Worm (Caenorhabditis elegans) whole organism, L4 larva: ENCODE data around the gene srsx-40.
"Not testable (repeated sequence)": the region's sequence is repeated elsewhere in the genome, so short reads cannot be mapped to it uniquely, and the experiment has no call there.

Experiments used
- D1046.2 ChIP-seq: fragments of 200-800 bp; sonication (Bioruptor generic); IDR thresholded peaks from 2 replicates; pipeline ENCODE4 v1.3.6; 2022; ENCODE audit warnings: missing genetic modification characterization, missing compliant biosample characterization
- F10B5.3 ChIP-seq: sonication (generic microtip); optimal IDR thresholded peaks from 2 replicates; lab custom pipeline; 2016; ENCODE audit warnings: mild to moderate bottlenecking, missing genetic modification characterization, missing compliant biosample characterization
- F49E8.2 ChIP-seq: sonication (generic microtip); optimal IDR thresholded peaks from 2 replicates; lab custom pipeline; 2016; ENCODE audit warnings: missing compliant biosample characterization, mild to moderate bottlenecking, missing genetic modification characterization, borderline replicate concordance
- R02D3.7 ChIP-seq: fragments of 150-350 bp; sonication (generic microtip); optimal IDR thresholded peaks from 3 replicates; lab custom pipeline; 2014; ENCODE audit warnings: missing biosample characterization, missing genetic modification characterization
- T20F7.1 ChIP-seq: fragments of 200-800 bp; sonication (Bioruptor generic); optimal IDR thresholded peaks from 2 replicates; lab custom pipeline; 2018; ENCODE audit warnings: mild to moderate bottlenecking, missing genetic modification characterization, missing compliant biosample characterization
- T26A8.4 ChIP-seq: fragments of 200-800 bp; sonication (Bioruptor generic); IDR thresholded peaks from 2 replicates; pipeline ENCODE4 v1.3.6; 2022; ENCODE audit warnings: missing genetic modification characterization, missing compliant biosample characterization
- Y105C5A.15 ChIP-seq: fragments of 200-800 bp; sonication (Bioruptor generic); IDR thresholded peaks from 2 replicates; pipeline ENCODE4 v1.3.6; 2022; ENCODE audit warnings: missing genetic modification characterization, missing compliant biosample characterization
- Y48G9A.11 ChIP-seq: fragments of 200-800 bp; sonication (Bioruptor generic); IDR thresholded peaks from 2 replicates; pipeline ENCODE4 v1.3.6; 2022; ENCODE audit warnings: missing genetic modification reagents, missing genetic modification characterization, missing compliant biosample characterization
- ZK337.2 ChIP-seq: fragments of 200-800 bp; sonication (Bioruptor generic); IDR thresholded peaks from 2 replicates; pipeline ENCODE4 v1.3.6; 2022; ENCODE audit warnings: missing genetic modification reagents, missing genetic modification characterization, missing compliant biosample characterization
- ama-1 ChIP-seq: fragments of 150-350 bp; optimal IDR thresholded peaks from 2 replicates; lab custom pipeline; 2014; ENCODE audit warnings: inconsistent platforms, mixed read lengths
- arid-1 ChIP-seq: fragments of 200-800 bp; sonication (Bioruptor generic); conservative IDR thresholded peaks from 2 replicates; pipeline ENCODE4 v1.3.6; 2022; ENCODE audit warnings: missing genetic modification reagents, missing genetic modification characterization, missing compliant biosample characterization
- attf-4 ChIP-seq: sonication (generic microtip); optimal IDR thresholded peaks from 3 replicates; lab custom pipeline; 2017; ENCODE audit warnings: missing biosample characterization, missing genetic modification characterization
- ceh-20 ChIP-seq: fragments of 200-800 bp; sonication (Bioruptor generic); IDR thresholded peaks from 2 replicates; pipeline ENCODE4 v1.3.6; 2022; ENCODE audit warnings: missing genetic modification reagents, missing genetic modification characterization, missing compliant biosample characterization
- ceh-28 ChIP-seq: fragments of 150-350 bp; optimal IDR thresholded peaks from 2 replicates; lab custom pipeline; 2014; ENCODE audit warnings: missing biosample characterization, missing genetic modification reagents, missing genetic modification characterization
- ceh-44 ChIP-seq: fragments of 200-800 bp; sonication (Bioruptor generic); IDR thresholded peaks from 2 replicates; pipeline ENCODE4 v1.3.6; 2022; ENCODE audit warnings: missing genetic modification reagents, missing genetic modification characterization, missing compliant biosample characterization
- ceh-82 ChIP-seq: sonication (generic microtip); optimal IDR thresholded peaks from 2 replicates; lab custom pipeline; 2017; ENCODE audit warnings: missing biosample characterization, missing genetic modification characterization
- daf-12 ChIP-seq: fragments of 150-350 bp; optimal IDR thresholded peaks from 2 replicates; lab custom pipeline; 2014; ENCODE audit warnings: missing biosample characterization, missing genetic modification reagents, missing genetic modification characterization
- daf-16 ChIP-seq, 3 experiments: sonication (generic microtip); optimal IDR thresholded peaks; 2 replicates each; lab custom pipeline; 2016 to 2017; ENCODE audit warnings: missing genetic modification characterization in 3 of 3, missing genetic modification reagents in 3 of 3, mild to moderate bottlenecking in 2 of 3, missing compliant biosample characterization in 2 of 3, missing biosample characterization in 1 of 3, moderate library complexity in 1 of 3
- dmd-6 ChIP-seq: fragments of 200-800 bp; sonication (Bioruptor generic); IDR thresholded peaks from 2 replicates; pipeline ENCODE4 v1.3.6; 2022; ENCODE audit warnings: missing genetic modification reagents, missing genetic modification characterization, missing compliant biosample characterization
- duxl-1 ChIP-seq: sonication (generic microtip); optimal IDR thresholded peaks from 2 replicates; lab custom pipeline; 2016; ENCODE audit warnings: mild to moderate bottlenecking, missing genetic modification characterization, moderate library complexity, missing compliant biosample characterization; ENCODE audit not compliant: poor library complexity
- egl-27 ChIP-seq: sonication (generic microtip); optimal IDR thresholded peaks from 3 replicates; lab custom pipeline; 2017; ENCODE audit warnings: missing biosample characterization, missing genetic modification reagents, missing genetic modification characterization
- fkh-10 ChIP-seq: fragments of 150-350 bp; optimal IDR thresholded peaks from 2 replicates; lab custom pipeline; 2014; ENCODE audit warnings: missing biosample characterization, missing genetic modification reagents, missing genetic modification characterization
- hlh-11 ChIP-seq: fragments of 200-800 bp; sonication (Bioruptor generic); optimal IDR thresholded peaks from 2 replicates; lab custom pipeline; 2018; ENCODE audit warnings: mild to moderate bottlenecking, missing genetic modification characterization, missing compliant biosample characterization
- hlh-30 ChIP-seq: sonication (generic microtip); optimal IDR thresholded peaks from 2 replicates; lab custom pipeline; 2017; ENCODE audit warnings: antibody characterized with exemption, mild to moderate bottlenecking, missing genetic modification characterization, missing compliant biosample characterization; ENCODE audit not compliant: insufficient read depth
- jun-1 ChIP-seq: fragments of 150-350 bp; optimal IDR thresholded peaks from 2 replicates; lab custom pipeline; 2014; ENCODE audit warnings: missing biosample characterization, missing genetic modification reagents, missing genetic modification characterization
- lim-7 ChIP-seq: fragments of 200-800 bp; sonication (Bioruptor generic); IDR thresholded peaks from 2 replicates; pipeline ENCODE4 v1.3.6; 2022; ENCODE audit warnings: missing genetic modification characterization, missing compliant biosample characterization
- lin-13 ChIP-seq: fragments of 150-350 bp; optimal IDR thresholded peaks from 2 replicates; lab custom pipeline; 2014; ENCODE audit warnings: missing biosample characterization, missing genetic modification reagents, missing genetic modification characterization
- madf-5 ChIP-seq, 2 experiments: fragments of 200-800 bp; sonication (Bioruptor generic); IDR thresholded peaks; 2 replicates each; pipeline ENCODE4 v1.3.6; 2022; ENCODE audit warnings: missing compliant biosample characterization in 2 of 2, missing genetic modification characterization in 2 of 2
- madf-9 ChIP-seq: fragments of 200-800 bp; sonication (Bioruptor generic); conservative IDR thresholded peaks from 2 replicates; pipeline ENCODE4 v1.3.6; 2022; ENCODE audit warnings: missing genetic modification reagents, missing genetic modification characterization, missing compliant biosample characterization
- mdt-29 ChIP-seq: fragments of 200-800 bp; sonication (Bioruptor generic); IDR thresholded peaks from 2 replicates; pipeline ENCODE4 v1.3.6; 2022; ENCODE audit warnings: missing genetic modification reagents, missing genetic modification characterization, missing compliant biosample characterization
- mep-1 ChIP-seq: fragments of 150-350 bp; sonication (generic microtip); optimal IDR thresholded peaks from 3 replicates; lab custom pipeline; 2014; ENCODE audit warnings: missing biosample characterization, missing genetic modification characterization
- mes-2 ChIP-seq: sonication (generic microtip); optimal IDR thresholded peaks from 2 replicates; lab custom pipeline; 2016; ENCODE audit warnings: missing genotype, mild to moderate bottlenecking, missing genetic modification characterization, missing compliant biosample characterization; ENCODE audit not compliant: poor library complexity, severe bottlenecking
- nhr-11 ChIP-seq: fragments of 150-350 bp; optimal IDR thresholded peaks from 2 replicates; lab custom pipeline; 2014; ENCODE audit warnings: missing biosample characterization, missing genetic modification characterization
- nhr-237 ChIP-seq: sonication (generic microtip); optimal IDR thresholded peaks from 2 replicates; lab custom pipeline; 2017; ENCODE audit warnings: missing biosample characterization, missing genetic modification characterization
- nhr-28 ChIP-seq: fragments of 150-350 bp; optimal IDR thresholded peaks from 2 replicates; lab custom pipeline; 2014; ENCODE audit warnings: missing biosample characterization, missing genetic modification characterization
- nhr-41 ChIP-seq: fragments of 200-800 bp; sonication (Bioruptor generic); IDR thresholded peaks from 2 replicates; pipeline ENCODE4 v1.3.6; 2022; ENCODE audit warnings: missing genetic modification reagents, missing genetic modification characterization, missing compliant biosample characterization
- nhr-76 ChIP-seq: fragments of 150-350 bp; optimal IDR thresholded peaks from 2 replicates; lab custom pipeline; 2014; ENCODE audit warnings: missing biosample characterization, missing genetic modification characterization
- php-3 ChIP-seq: fragments of 200-800 bp; sonication (Bioruptor generic); IDR thresholded peaks from 2 replicates; pipeline ENCODE4 v1.3.6; 2022; ENCODE audit warnings: missing genetic modification reagents, missing genetic modification characterization, missing compliant biosample characterization
- pqm-1 ChIP-seq: sonication (generic microtip); optimal IDR thresholded peaks from 2 replicates; lab custom pipeline; 2017; ENCODE audit warnings: missing biosample characterization, missing genetic modification characterization
- skn-1 ChIP-seq: fragments of 150-350 bp; optimal IDR thresholded peaks from 2 replicates; lab custom pipeline; 2014; ENCODE audit warnings: missing biosample characterization, missing genetic modification characterization
- snpc-1.2 ChIP-seq: fragments of 200-800 bp; sonication (Bioruptor generic); IDR thresholded peaks from 2 replicates; pipeline ENCODE4 v1.3.6; 2022; ENCODE audit warnings: missing genetic modification reagents, missing genetic modification characterization, missing compliant biosample characterization
- snpc-4 ChIP-seq: fragments of 150-350 bp; optimal IDR thresholded peaks from 2 replicates; lab custom pipeline; 2014; ENCODE audit warnings: missing biosample characterization, missing genetic modification characterization
- spr-3 ChIP-seq: fragments of 200-800 bp; sonication (Bioruptor generic); optimal IDR thresholded peaks from 2 replicates; lab custom pipeline; 2018; ENCODE audit warnings: mild to moderate bottlenecking, missing genetic modification characterization, missing compliant biosample characterization
- tag-97 ChIP-seq: fragments of 200-800 bp; sonication (Bioruptor generic); IDR thresholded peaks from 2 replicates; pipeline ENCODE4 v1.3.6; 2022; ENCODE audit warnings: missing genetic modification characterization, missing compliant biosample characterization
- tra-1 ChIP-seq: fragments of 200-800 bp; sonication (Bioruptor generic); IDR thresholded peaks from 2 replicates; pipeline ENCODE4 v1.3.6; 2022; ENCODE audit warnings: missing genetic modification reagents, missing genetic modification characterization, missing compliant biosample characterization
- unc-62 ChIP-seq, 3 experiments: fragments of 150-350 bp in 1 of 3; sonication (generic microtip); optimal IDR thresholded peaks in 2 of 3; peaks in 1 of 3; 1 replicate in 1 of 3; 2 replicates in 2 of 3; lab custom pipeline; 2014 to 2017; ENCODE audit warnings: missing biosample characterization in 3 of 3, missing genetic modification characterization in 3 of 3, missing genetic modification reagents in 3 of 3, missing genotype in 1 of 3
- zip-11 ChIP-seq: fragments of 200-800 bp; sonication (Bioruptor generic); IDR thresholded peaks from 2 replicates; pipeline ENCODE4 v1.3.6; 2022; ENCODE audit warnings: missing genetic modification characterization, missing compliant biosample characterization
- ztf-11 ChIP-seq: fragments of 150-350 bp; optimal IDR thresholded peaks from 2 replicates; lab custom pipeline; 2014; ENCODE audit warnings: missing biosample characterization, missing genetic modification characterization
- ztf-7 ChIP-seq: fragments of 150-350 bp; optimal IDR thresholded peaks from 2 replicates; lab custom pipeline; 2014; ENCODE audit warnings: missing biosample characterization, missing genetic modification characterization

Gene srsx-40

DNA sequence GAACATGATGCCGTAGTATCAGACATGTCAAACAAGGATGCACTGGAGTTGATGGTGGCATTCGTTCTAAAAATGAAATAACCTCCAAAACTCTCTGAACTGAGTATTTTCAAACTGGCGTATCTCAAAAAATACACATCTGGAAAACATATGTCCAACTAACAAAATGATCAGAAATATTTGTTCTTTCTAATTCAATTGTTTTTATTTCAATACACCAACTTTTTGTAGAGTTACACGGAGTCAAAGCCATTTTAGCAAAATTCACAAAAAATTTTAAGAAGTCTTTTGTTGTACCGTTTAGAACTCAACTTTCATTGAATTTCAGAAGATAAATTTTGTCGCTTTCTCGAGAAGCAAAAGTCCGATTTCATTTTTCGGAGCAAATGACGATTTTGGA is at the start of gene srsx-40:
TSS of gene srsx-40 (minus strand) at position 101 of the 400 bp plus-strand sequence.
- not testable (repeated sequence) for TF ChIP-seq ceh-82; tra-1 (GFP tag; lab: Robert Waterston, UW); lim-7 (GFP tag; lab: Robert Waterston, UW)

- no peak for TF ChIP-seq R02D3.7
- no peak for TF ChIP-seq nhr-11 (tag; lab: Kevin White, UChicago)
- no peak for TF ChIP-seq duxl-1 (tag; lab: Kevin White, UChicago)
- no peak for TF ChIP-seq nhr-28
- TF ChIP-seq T20F7.1, result no peak
- peak; percentile 23 for TF ChIP-seq hlh-11
- no peak for TF ChIP-seq pqm-1 (tag; lab: Kevin White, UChicago)
- TF ChIP-seq F10B5.3 (tag; lab: Kevin White, UChicago), result no peak
- TF ChIP-seq unc-62 (GFP tag; optimal IDR thresholded peaks at IDR 0.05 in 1 of 2; lab: Kevin White, UChicago), result no peak
- TF ChIP-seq unc-62 (tag; optimal IDR thresholded peaks at IDR 0.05; lab: Kevin White, UChicago), result no peak
- no peak for TF ChIP-seq T26A8.4
- TF ChIP-seq zip-11, result no peak
- no peak for TF ChIP-seq Y48G9A.11
- no peak for TF ChIP-seq ama-1 (lab: Kevin White, UChicago)
- TF ChIP-seq F49E8.2 (tag; lab: Kevin White, UChicago), result no peak
- no peak for TF ChIP-seq jun-1 (tag; lab: Kevin White, UChicago)
- no peak for TF ChIP-seq ZK337.2
- no peak for TF ChIP-seq snpc-4 (tag; lab: Kevin White, UChicago)
- TF ChIP-seq egl-27 (tag; lab: Kevin White, UChicago), result no peak
- no peak for TF ChIP-seq ceh-20 (GFP tag; lab: Robert Waterston, UW)
- peak; percentile 56 for TF ChIP-seq dmd-6 (GFP tag; lab: Robert Waterston, UW)
- TF ChIP-seq mes-2, result no peak
- peak; percentile 46; the same call in 1 of the 2 replicates for TF ChIP-seq tra-1 (GFP tag; lab: Robert Waterston, UW)
- no peak for TF ChIP-seq arid-1
- TF ChIP-seq daf-16 (GFP tag; optimal IDR thresholded peaks at IDR 0.05; lab: Kevin White, UChicago), result peak in 1 of 2 experiments; percentile 15
- no peak for TF ChIP-seq daf-16 (tag; optimal IDR thresholded peaks at IDR 0.05; lab: Kevin White, UChicago)
- no peak for TF ChIP-seq ceh-44 (GFP tag; lab: Robert Waterston, UW)
- TF ChIP-seq ceh-28, result no peak
- no peak for TF ChIP-seq lin-13
- no peak for TF ChIP-seq nhr-237 (tag; lab: Kevin White, UChicago)
- no peak for TF ChIP-seq mep-1 (tag; lab: Kevin White, UChicago)
These were observed 46.3 kb upstream of the srsx-40 start for ce11 chrV:7749708-7750107.

DNA sequence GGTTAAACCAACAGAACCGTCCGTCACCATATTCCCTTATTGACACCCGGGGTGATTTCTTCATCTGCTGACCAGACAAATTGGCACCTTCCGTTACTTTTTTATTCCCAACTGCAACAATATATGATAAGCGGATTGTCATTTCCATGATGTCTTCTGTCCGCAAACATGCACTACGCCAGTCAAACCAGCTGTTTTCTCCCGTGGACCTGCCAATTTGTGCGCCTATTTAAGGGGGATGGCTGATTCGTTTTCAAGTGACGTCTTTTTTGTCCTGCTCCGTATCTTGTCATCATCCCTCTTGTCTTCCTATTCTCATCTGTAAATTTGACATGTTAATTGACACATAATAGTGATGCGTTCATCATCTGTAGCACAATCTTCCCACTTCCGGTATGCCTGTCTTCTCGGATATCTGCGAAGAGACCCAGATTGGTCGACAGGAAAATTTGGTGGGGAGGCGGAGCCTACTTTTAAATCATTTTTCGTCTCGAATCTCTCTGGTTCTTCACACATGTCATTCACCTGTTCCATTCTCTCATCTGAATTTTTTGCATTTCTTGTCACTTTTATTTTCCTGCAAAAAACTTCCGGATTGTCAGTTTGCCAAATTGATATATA is 44.7 kb upstream of the srsx-40 start:
- no peak for TF ChIP-seq madf-9 (GFP tag; lab: Robert Waterston, UW)
- no peak for TF ChIP-seq F49E8.2 (tag; lab: Kevin White, UChicago)
- no peak for TF ChIP-seq ztf-7
- TF ChIP-seq nhr-76, result no peak
- no peak for TF ChIP-seq daf-12 (tag; lab: Kevin White, UChicago)
- TF ChIP-seq ceh-28, result no peak
- TF ChIP-seq Y105C5A.15 (GFP tag; lab: Robert Waterston, UW), result no peak
- no peak for TF ChIP-seq ceh-20 (GFP tag; lab: Robert Waterston, UW)
- TF ChIP-seq skn-1, result no peak
- no peak for TF ChIP-seq D1046.2 (GFP tag; lab: Robert Waterston, UW)
- TF ChIP-seq spr-3 (GFP tag; lab: Kevin White, UChicago), result no peak
- TF ChIP-seq hlh-11, result peak; percentile 17
- TF ChIP-seq tag-97, result no peak
- TF ChIP-seq mdt-29 (GFP tag; lab: Robert Waterston, UW), result peak; percentile 33; the same call in 1 of the 2 replicates
- no peak for TF ChIP-seq zip-11
- no peak for TF ChIP-seq nhr-28
- no peak for TF ChIP-seq attf-4
- TF ChIP-seq hlh-30 (tag; lab: Kevin White, UChicago), result no peak
- no peak for TF ChIP-seq madf-5 (GFP tag; IDR thresholded peaks at IDR 0.05; lab: Robert Waterston, UW)
- no peak for TF ChIP-seq snpc-1.2 (GFP tag; lab: Robert Waterston, UW)
- TF ChIP-seq php-3 (GFP tag; lab: Robert Waterston, UW), result no peak
- no peak for TF ChIP-seq nhr-41
- no peak for TF ChIP-seq fkh-10
- TF ChIP-seq ztf-11, result no peak
